Fruit fly (Drosophila melanogaster) whole organism, embryonic: Measurements from ENCODE around the gene CG16904.
A peak's percentile ranks its signal among the peaks of the same experiment; 100 is the strongest.

Experiments used
- Atf6 ChIP-seq: fragments of 200-800 bp; sonication (Bioruptor generic); IDR thresholded peaks from 2 replicates; pipeline ENCODE4 v1.3.6; 2022; ENCODE audit warnings: missing biosample characterization, missing genetic modification characterization
- B-H1 ChIP-seq: fragments of 200-800 bp; sonication (Bioruptor generic); IDR thresholded peaks from 3 replicates; pipeline ENCODE4 v1.3.6; 2022; ENCODE audit warnings: missing biosample characterization, missing genetic modification characterization
- CG1024 ChIP-seq: fragments of 200-800 bp; sonication (Bioruptor generic); IDR thresholded peaks from 2 replicates; pipeline ENCODE4 v1.3.6; 2022; ENCODE audit warnings: missing biosample characterization, missing genetic modification characterization
- CG10543 ChIP-seq: fragments of 200-800 bp; sonication (Bioruptor generic); optimal IDR thresholded peaks from 3 replicates; lab custom pipeline; 2017; ENCODE audit warnings: missing biosample characterization, mild to moderate bottlenecking, missing genetic modification characterization, moderate library complexity
- CG10654 ChIP-seq: fragments of 200-800 bp; sonication (Bioruptor generic); optimal IDR thresholded peaks from 2 replicates; lab custom pipeline; 2016; ENCODE audit warnings: missing biosample characterization, missing genetic modification characterization
- CG12071 ChIP-seq: fragments of 200-800 bp; sonication (Bioruptor generic); optimal IDR thresholded peaks from 3 replicates; lab custom pipeline; 2018; ENCODE audit warnings: missing biosample characterization, mild to moderate bottlenecking, missing genetic modification characterization
- CG12236 ChIP-seq: fragments of 200-800 bp; sonication (Bioruptor generic); optimal IDR thresholded peaks from 2 replicates; lab custom pipeline; 2016; ENCODE audit warnings: missing biosample characterization, missing genetic modification characterization
- CG13424 ChIP-seq: fragments of 200-800 bp; sonication (Bioruptor generic); optimal IDR thresholded peaks from 2 replicates; lab custom pipeline; 2019; ENCODE audit warnings: missing biosample characterization, mild to moderate bottlenecking, missing genetic modification characterization, moderate library complexity
- CG13624 ChIP-seq: fragments of 200-800 bp; sonication (Bioruptor generic); optimal IDR thresholded peaks from 2 replicates; lab custom pipeline; 2016; ENCODE audit warnings: missing biosample characterization, missing genetic modification characterization
- CG17186 ChIP-seq: fragments of 200-800 bp; sonication (Bioruptor generic); optimal IDR thresholded peaks from 3 replicates; lab custom pipeline; 2017; ENCODE audit warnings: missing biosample characterization, missing genetic modification reagents, missing genetic modification characterization
- CG17612 ChIP-seq: fragments of 200-800 bp; sonication (Bioruptor generic); IDR thresholded peaks from 2 replicates; pipeline ENCODE4 v1.3.6; 2022; ENCODE audit warnings: missing biosample characterization, missing genetic modification characterization
- CG18476 ChIP-seq: fragments of 200-800 bp; sonication (Bioruptor generic); optimal IDR thresholded peaks from 2 replicates; lab custom pipeline; 2016; ENCODE audit warnings: missing biosample characterization, mild to moderate bottlenecking, missing genetic modification characterization
- CG31224 ChIP-seq: fragments of 200-800 bp; sonication (Bioruptor generic); IDR thresholded peaks from 2 replicates; pipeline ENCODE4 v1.3.6; 2022; ENCODE audit warnings: missing biosample characterization, missing genetic modification characterization
- CG34376 ChIP-seq: fragments of 200-800 bp; sonication (Bioruptor generic); optimal IDR thresholded peaks from 2 replicates; lab custom pipeline; 2018; ENCODE audit warnings: missing biosample characterization, mild to moderate bottlenecking, missing genetic modification characterization
- CG3726 ChIP-seq: fragments of 200-800 bp; sonication (Bioruptor generic); IDR thresholded peaks from 3 replicates; pipeline ENCODE4, ENCODE4 v1.3.6; 2022; ENCODE audit warnings: missing biosample characterization, missing genetic modification characterization
- CG4328 ChIP-seq: fragments of 200-800 bp; sonication (Bioruptor generic); optimal IDR thresholded peaks from 3 replicates; lab custom pipeline; 2017; ENCODE audit warnings: missing biosample characterization, missing genetic modification reagents, missing genetic modification characterization
- CG4617 ChIP-seq: fragments of 200-800 bp; sonication (Bioruptor generic); optimal IDR thresholded peaks from 3 replicates; lab custom pipeline; 2016; ENCODE audit warnings: missing biosample characterization, missing genetic modification characterization, borderline replicate concordance
- CG4820 ChIP-seq: fragments of 200-800 bp; sonication (Bioruptor generic); optimal IDR thresholded peaks from 3 replicates; lab custom pipeline; 2016; ENCODE audit warnings: missing biosample characterization, missing genetic modification characterization
- CG6689 ChIP-seq: fragments of 200-800 bp; sonication (Bioruptor generic); IDR thresholded peaks from 2 replicates; pipeline ENCODE4 v1.3.6; 2022; ENCODE audit warnings: missing biosample characterization, missing genetic modification characterization
- CG7786 ChIP-seq: fragments of 200-800 bp; sonication (Bioruptor generic); optimal IDR thresholded peaks from 2 replicates; lab custom pipeline; 2016; ENCODE audit warnings: missing biosample characterization, missing genetic modification characterization
- CG8290 ChIP-seq, 3 experiments: fragments of 200-800 bp; sonication (Bioruptor generic); optimal IDR thresholded peaks; 2 replicates each; lab custom pipeline; 2016 to 2019; ENCODE audit warnings: missing biosample characterization in 3 of 3, missing genetic modification characterization in 3 of 3, mild to moderate bottlenecking in 2 of 3, moderate library complexity in 1 of 3
- CG8924 ChIP-seq: fragments of 200-800 bp; optimal IDR thresholded peaks from 3 replicates; lab custom pipeline; 2019; ENCODE audit warnings: missing biosample characterization, mild to moderate bottlenecking, missing genetic modification characterization, moderate library complexity
- CG9215 ChIP-seq: fragments of 200-800 bp; sonication (Bioruptor generic); IDR thresholded peaks from 2 replicates; pipeline ENCODE4 v1.3.6; 2022; ENCODE audit warnings: missing biosample characterization, missing genetic modification characterization
- CG9797 ChIP-seq: fragments of 200-800 bp; sonication (Bioruptor generic); optimal IDR thresholded peaks from 3 replicates; lab custom pipeline; 2018; ENCODE audit warnings: missing biosample characterization, mild to moderate bottlenecking, missing genetic modification characterization
- CkIIα-i1 ChIP-seq: fragments of 200-800 bp; sonication (Bioruptor generic); IDR thresholded peaks from 2 replicates; pipeline ENCODE4 v1.3.6; 2022; ENCODE audit warnings: missing biosample characterization, missing genetic modification characterization
- D19A ChIP-seq: fragments of 200-800 bp; optimal IDR thresholded peaks from 3 replicates; lab custom pipeline; 2019; ENCODE audit warnings: missing biosample characterization, mild to moderate bottlenecking, missing genetic modification characterization, moderate library complexity
- HLH54F ChIP-seq: fragments of 200-800 bp; sonication (Bioruptor generic); optimal IDR thresholded peaks from 3 replicates; lab custom pipeline; 2016; ENCODE audit warnings: missing biosample characterization, missing genetic modification characterization
- Hsf ChIP-seq: fragments of 200-800 bp; sonication (Bioruptor generic); optimal IDR thresholded peaks from 3 replicates; lab custom pipeline; 2016; ENCODE audit warnings: missing biosample characterization, missing genetic modification characterization
- Lim3 ChIP-seq: fragments of 200-800 bp; sonication (Bioruptor generic); IDR thresholded peaks from 2 replicates; pipeline ENCODE4 v1.3.6; 2022; ENCODE audit warnings: missing biosample characterization, missing genetic modification characterization
- Lpt ChIP-seq: fragments of >200 bp; optimal IDR thresholded peaks from 2 replicates; lab custom pipeline; 2018; ENCODE audit warnings: missing biosample characterization, missing genetic modification characterization
- NfI ChIP-seq: fragments of 200-800 bp; sonication (Bioruptor generic); optimal IDR thresholded peaks from 3 replicates; lab custom pipeline; 2018; ENCODE audit warnings: missing biosample characterization, mild to moderate bottlenecking, missing genetic modification characterization, moderate library complexity
- Optix ChIP-seq: fragments of 200-800 bp; sonication (Bioruptor generic); IDR thresholded peaks from 3 replicates; pipeline ENCODE4 v1.3.6; 2022; ENCODE audit warnings: missing biosample characterization, missing genetic modification characterization
- Ssrp ChIP-seq: fragments of 200-800 bp; sonication (Bioruptor generic); optimal IDR thresholded peaks from 2 replicates; lab custom pipeline; 2018; ENCODE audit warnings: missing biosample characterization, mild to moderate bottlenecking, missing genetic modification characterization, moderate library complexity
- Trl ChIP-seq, 3 experiments: fragments of >200 bp in 2 of 3; fragments of 200-800 bp in 1 of 3; sonication (Bioruptor generic) in 1 of 3; optimal IDR thresholded peaks; 2 replicates in 1 of 3; 3 replicates in 2 of 3; lab custom pipeline; 2016 to 2017; ENCODE audit warnings: missing biosample characterization in 1 of 3, missing genetic modification characterization in 1 of 3
- Xbp1 ChIP-seq: fragments of 200-800 bp; sonication (Bioruptor generic); optimal IDR thresholded peaks from 3 replicates; lab custom pipeline; 2016; ENCODE audit warnings: missing biosample characterization, mild to moderate bottlenecking, missing genetic modification characterization
- abd-A ChIP-seq: fragments of 200-800 bp; sonication (Bioruptor generic); optimal IDR thresholded peaks from 3 replicates; lab custom pipeline; 2019; ENCODE audit warnings: missing biosample characterization, mild to moderate bottlenecking, missing genetic modification characterization, moderate library complexity
- bsh ChIP-seq, 2 experiments: fragments of 200-800 bp; sonication (Bioruptor generic); optimal IDR thresholded peaks; 2 replicates each; lab custom pipeline; 2017 to 2018; ENCODE audit warnings: mild to moderate bottlenecking in 2 of 2, missing biosample characterization in 2 of 2, missing genetic modification characterization in 2 of 2, moderate library complexity in 1 of 2
- dysf ChIP-seq: fragments of 200-800 bp; sonication (Bioruptor generic); IDR thresholded peaks from 3 replicates; pipeline ENCODE4 v1.3.6; 2022; ENCODE audit warnings: missing biosample characterization, missing genetic modification characterization
- gro ChIP-seq: fragments of 200-800 bp; sonication (Bioruptor generic); optimal IDR thresholded peaks from 2 replicates; lab custom pipeline; 2016; ENCODE audit warnings: missing biosample characterization, missing genetic modification characterization
- kni ChIP-seq: fragments of 200-800 bp; sonication (Bioruptor generic); optimal IDR thresholded peaks from 3 replicates; lab custom pipeline; 2017; ENCODE audit warnings: mild to moderate bottlenecking, missing biosample characterization, missing genetic modification reagents, missing genetic modification characterization
- mam ChIP-seq: fragments of 200-800 bp; sonication (Bioruptor generic); optimal IDR thresholded peaks from 3 replicates; lab custom pipeline; 2016; ENCODE audit warnings: missing biosample characterization, missing genetic modification characterization
- nom ChIP-seq: fragments of 200-800 bp; sonication (Bioruptor generic); optimal IDR thresholded peaks from 2 replicates; lab custom pipeline; 2017; ENCODE audit warnings: missing biosample characterization, missing genetic modification characterization, mild to moderate bottlenecking, moderate library complexity, missing genetic modification reagents
- pum ChIP-seq: fragments of 200-800 bp; sonication (Bioruptor generic); optimal IDR thresholded peaks from 2 replicates; lab custom pipeline; 2016; ENCODE audit warnings: missing biosample characterization, missing genetic modification characterization
- slbo ChIP-seq: fragments of 200-800 bp; sonication (Bioruptor generic); IDR thresholded peaks from 2 replicates; pipeline ENCODE4 v1.3.6; 2022; ENCODE audit warnings: missing biosample characterization, missing genetic modification characterization
- stwl ChIP-seq: fragments of 200-800 bp; sonication (Bioruptor generic); optimal IDR thresholded peaks from 3 replicates; lab custom pipeline; 2018; ENCODE audit warnings: missing biosample characterization, mild to moderate bottlenecking, missing genetic modification characterization, moderate library complexity
- tgo ChIP-seq: fragments of 200-800 bp; sonication (Bioruptor generic); IDR thresholded peaks from 3 replicates; pipeline ENCODE4 v1.3.6; 2022; ENCODE audit warnings: missing biosample characterization, missing genetic modification characterization
- zf30C ChIP-seq: fragments of 200-800 bp; sonication (Bioruptor generic); optimal IDR thresholded peaks from 3 replicates; lab custom pipeline; 2018; ENCODE audit warnings: missing biosample characterization, mild to moderate bottlenecking, missing genetic modification characterization
- zfh2 ChIP-seq: fragments of 200-800 bp; sonication (Bioruptor generic); optimal IDR thresholded peaks from 2 replicates; lab custom pipeline; 2016; ENCODE audit warnings: missing biosample characterization, missing genetic modification characterization

CG16904 gene

dm6 chr3R:9791177-9791806, 25.5 kb downstream of the CG16904 start, which contains the start of the genes CG12945 and CG8507 (continued):
- TF ChIP-seq CG4617, result peak; percentile 41
- peak; percentile 33 for TF ChIP-seq HLH54F (GFP tag; lab: Kevin White, UChicago)
- TF ChIP-seq nom, result peak; percentile 8
- TF ChIP-seq CG4820 (GFP tag; lab: Kevin White, UChicago), result peak; percentile 39
- TF ChIP-seq pum (GFP tag; lab: Kevin White, UChicago), result peak; percentile 15
- peak; percentile 29; the same call in 1 of the 2 replicates for TF ChIP-seq CG9215 (GFP tag; lab: Robert Waterston, UW)
- TF ChIP-seq Lim3, result no peak
- no peak for TF ChIP-seq D19A (tag; lab: Kevin White, UChicago)
- no peak for TF ChIP-seq CG17186 (GFP tag; lab: Kevin White, UChicago)
- TF ChIP-seq CG17612 (GFP tag; lab: Robert Waterston, UW), result no peak
- 0 out of 2 replicates have a peak, but pooled peaks have one; percentile 9 for TF ChIP-seq CG6689 (GFP tag; lab: Robert Waterston, UW)
- TF ChIP-seq Optix (GFP tag; lab: Robert Waterston, UW), result no peak
- peak; percentile 63 for TF ChIP-seq Hsf
- TF ChIP-seq dysf, result peak; percentile 34; the same call in 1 of the 3 replicates
- TF ChIP-seq Lpt, result no peak
- TF ChIP-seq bsh (GFP tag; optimal IDR thresholded peaks at IDR 0.05; lab: Kevin White, UChicago), result peak in 1 of 2 experiments; percentile 20
- TF ChIP-seq NfI (GFP tag; lab: Kevin White, UChicago), result peak; percentile 41
- TF ChIP-seq CkIIα-i1 (GFP tag; lab: Robert Waterston, UW), result no peak
- no peak for TF ChIP-seq CG12071 (GFP tag; lab: Kevin White, UChicago)
- TF ChIP-seq CG3726 (GFP tag; lab: Robert Waterston, UW), result no peak
- peak; percentile 67 for TF ChIP-seq CG13424 (tag; lab: Kevin White, UChicago)
- TF ChIP-seq Trl (optimal IDR thresholded peaks at IDR 0.05; lab: Kevin White, UChicago), result no peak
- peak; percentile 4 for TF ChIP-seq Trl (GFP tag; optimal IDR thresholded peaks at IDR 0.05; lab: Kevin White, UChicago)
- TF ChIP-seq CG8924 (tag; lab: Kevin White, UChicago), result peak; percentile 31
- TF ChIP-seq Ssrp (tag; lab: Kevin White, UChicago), result peak; percentile 28
- peak; percentile 45 for TF ChIP-seq CG8290 (GFP tag; optimal IDR thresholded peaks at IDR 0.05; lab: Kevin White, UChicago)
- TF ChIP-seq CG8290 (tag; optimal IDR thresholded peaks at IDR 0.05; lab: Kevin White, UChicago), result no peak
- TF ChIP-seq CG12236 (GFP tag; lab: Kevin White, UChicago), result no peak
- TF ChIP-seq zf30C (GFP tag; lab: Kevin White, UChicago), result no peak
- TF ChIP-seq CG1024, result no peak
- TF ChIP-seq slbo (GFP tag; lab: Robert Waterston, UW), result peak; percentile 47; the same call in 1 of the 2 replicates
- TF ChIP-seq CG18476 (GFP tag; lab: Kevin White, UChicago), result peak; percentile 26
- TF ChIP-seq tgo (GFP tag; lab: Robert Waterston, UW), result peak; percentile 56; the same call in 2 of the 3 replicates
- TF ChIP-seq mam (GFP tag; lab: Kevin White, UChicago), result peak; percentile 44
- no peak; the same call in 1 of the 2 replicates for TF ChIP-seq Atf6 (GFP tag; lab: Robert Waterston, UW)
- peak; percentile 76 for TF ChIP-seq CG9797 (GFP tag; lab: Kevin White, UChicago)
- TF ChIP-seq B-H1 (GFP tag; lab: Robert Waterston, UW), result no peak
- TF ChIP-seq CG7786 (GFP tag; lab: Kevin White, UChicago), result peak; percentile 38
- no peak for TF ChIP-seq gro (GFP tag; lab: Kevin White, UChicago)
- TF ChIP-seq abd-A (tag; lab: Kevin White, UChicago), result no peak
- TF ChIP-seq CG34376 (GFP tag; lab: Kevin White, UChicago), result peak; percentile 24
- TF ChIP-seq Xbp1 (GFP tag; lab: Kevin White, UChicago), result peak; percentile 68
- TF ChIP-seq CG13624 (GFP tag; lab: Kevin White, UChicago), result peak; percentile 42
- TF ChIP-seq CG10654 (GFP tag; lab: Kevin White, UChicago), result peak; percentile 4
- TF ChIP-seq kni (GFP tag; lab: Kevin White, UChicago), result no peak
- TF ChIP-seq stwl, result peak; percentile 65
- peak; percentile 69 for TF ChIP-seq zfh2
- no peak for TF ChIP-seq CG10543
- TF ChIP-seq CG4328, result no peak
- peak; percentile 20; the same call in 1 of the 2 replicates for TF ChIP-seq CG31224
